Fruit fly (Drosophila melanogaster) whole organism, wandering third instar larva: Measurements from ENCODE around the gene DIP-beta.
A peak's percentile ranks its signal among the peaks of the same experiment; 100 is the strongest.

Experiments
- Abd-B ChIP-seq: fragments of >200 bp; optimal IDR thresholded peaks from 2 replicates; lab custom pipeline; 2017; ENCODE audit warnings: missing biosample characterization, missing genetic modification characterization
- CG9705 ChIP-seq: fragments of 200-800 bp; sonication (Bioruptor generic); optimal IDR thresholded peaks from 2 replicates; lab custom pipeline; 2018; ENCODE audit warnings: missing biosample characterization, mild to moderate bottlenecking, missing genetic modification characterization
- CrebA ChIP-seq: fragments of 200-800 bp; sonication (Bioruptor generic); optimal IDR thresholded peaks from 2 replicates; lab custom pipeline; 2016; ENCODE audit warnings: missing biosample characterization, mild to moderate bottlenecking, missing genetic modification characterization, borderline replicate concordance
- Dfd ChIP-seq: fragments of >200 bp; optimal IDR thresholded peaks from 2 replicates; lab custom pipeline; 2017; ENCODE audit warnings: missing biosample characterization, missing genetic modification characterization
- Dif ChIP-seq: fragments of 200-275, 200-300 bp; sonication (Bioruptor generic); optimal IDR thresholded peaks from 2 replicates; lab custom pipeline; 2018; ENCODE audit warnings: missing biosample characterization, missing genetic modification characterization; ENCODE audit not compliant: partially characterized antibody
- GATAd ChIP-seq: sonication (Bioruptor generic); optimal IDR thresholded peaks from 2 replicates; lab custom pipeline; 2016; ENCODE audit warnings: missing biosample characterization, missing genetic modification characterization
- HLH106 ChIP-seq: fragments of 200-800 bp; optimal IDR thresholded peaks from 3 replicates; lab custom pipeline; 2019; ENCODE audit warnings: missing biosample characterization, mild to moderate bottlenecking, missing genetic modification characterization, moderate library complexity
- Hnf4 ChIP-seq: fragments of 200-800 bp; sonication (Bioruptor generic); optimal IDR thresholded peaks from 2 replicates; lab custom pipeline; 2016; ENCODE audit warnings: missing biosample characterization, mild to moderate bottlenecking, missing genetic modification characterization
- Hr78 ChIP-seq: fragments of >200 bp; optimal IDR thresholded peaks from 2 replicates; lab custom pipeline; 2017; ENCODE audit warnings: missing biosample characterization, missing genetic modification characterization
- Hr83 ChIP-seq: fragments of 200-300 bp; sonication (Bioruptor generic); optimal IDR thresholded peaks from 2 replicates; lab custom pipeline; 2016; ENCODE audit warnings: missing biosample characterization, mild to moderate bottlenecking, missing genetic modification characterization, moderate library complexity; ENCODE audit not compliant: poor library complexity, severe bottlenecking
- Jra ChIP-seq: sonication (Bioruptor generic); optimal IDR thresholded peaks from 2 replicates; lab custom pipeline; 2016; ENCODE audit warnings: missing biosample characterization, missing genetic modification characterization
- Myc ChIP-seq: fragments of >200 bp; optimal IDR thresholded peaks from 2 replicates; lab custom pipeline; 2017
- N ChIP-seq: fragments of >200 bp; optimal IDR thresholded peaks from 2 replicates; lab custom pipeline; 2018; ENCODE audit warnings: missing biosample characterization, missing external identifiers, missing genetic modification characterization
- Sp1 ChIP-seq: fragments of 200-800 bp; sonication (Bioruptor generic); optimal IDR thresholded peaks from 3 replicates; lab custom pipeline; 2019; ENCODE audit warnings: missing biosample characterization, mild to moderate bottlenecking, missing genetic modification characterization, moderate library complexity
- Vsx2 ChIP-seq: fragments of 200-300, 225-300 bp; sonication (Bioruptor generic); optimal IDR thresholded peaks from 2 replicates; lab custom pipeline; 2018; ENCODE audit warnings: missing biosample characterization, missing genetic modification characterization; ENCODE audit not compliant: partially characterized antibody
- br ChIP-seq: fragments of 200-800 bp; sonication (Bioruptor generic); optimal IDR thresholded peaks from 2 replicates; lab custom pipeline; 2016; ENCODE audit warnings: missing biosample characterization, missing genetic modification characterization
- brk ChIP-seq: fragments of 200-800 bp; sonication (Bioruptor generic); optimal IDR thresholded peaks from 2 replicates; lab custom pipeline; 2016; ENCODE audit warnings: missing biosample characterization, mild to moderate bottlenecking, missing genetic modification characterization
- dmrt93B ChIP-seq: fragments of 200-800 bp; sonication (Bioruptor generic); optimal IDR thresholded peaks from 2 replicates; lab custom pipeline; 2018; ENCODE audit warnings: missing biosample characterization, mild to moderate bottlenecking, missing genetic modification characterization
- dsf ChIP-seq: sonication (Bioruptor generic); optimal IDR thresholded peaks from 2 replicates; lab custom pipeline; 2016; ENCODE audit warnings: missing biosample characterization, missing genetic modification characterization, borderline replicate concordance
- ey ChIP-seq: fragments of 200-800 bp; sonication (Bioruptor generic); optimal IDR thresholded peaks from 2 replicates; lab custom pipeline; 2016; ENCODE audit warnings: missing biosample characterization, missing genetic modification characterization
- fru ChIP-seq: fragments of 200-800 bp; sonication (Bioruptor generic); optimal IDR thresholded peaks from 3 replicates; lab custom pipeline; 2016; ENCODE audit warnings: missing biosample characterization, mild to moderate bottlenecking, missing genetic modification characterization
- h ChIP-seq: fragments of 200-800 bp; sonication (Bioruptor generic); optimal IDR thresholded peaks from 3 replicates; lab custom pipeline; 2016; ENCODE audit warnings: missing biosample characterization, mild to moderate bottlenecking, missing genetic modification characterization
- lola ChIP-seq: fragments of >200 bp; optimal IDR thresholded peaks from 2 replicates; lab custom pipeline; 2017; ENCODE audit warnings: missing biosample characterization, missing genetic modification characterization
- pan ChIP-seq: fragments of >200 bp; optimal IDR thresholded peaks from 2 replicates; lab custom pipeline; 2017
- psq ChIP-seq: fragments of 200-800 bp; sonication (Bioruptor generic); optimal IDR thresholded peaks from 3 replicates; lab custom pipeline; 2017; ENCODE audit warnings: missing biosample characterization, mild to moderate bottlenecking, missing genetic modification characterization, moderate library complexity
- rgr ChIP-seq: fragments of 200-800 bp; sonication (Bioruptor generic); optimal IDR thresholded peaks from 3 replicates; lab custom pipeline; 2016; ENCODE audit warnings: missing biosample characterization, mild to moderate bottlenecking, missing genetic modification characterization
- sage ChIP-seq: fragments of 200-800 bp; sonication (Bioruptor generic); optimal IDR thresholded peaks from 2 replicates; lab custom pipeline; 2016; ENCODE audit warnings: missing biosample characterization, mild to moderate bottlenecking, missing genetic modification characterization
- sv ChIP-seq: fragments of 200-800 bp; sonication (Bioruptor generic); optimal IDR thresholded peaks from 3 replicates; lab custom pipeline; 2016; ENCODE audit warnings: missing biosample characterization, missing genetic modification characterization
- tai ChIP-seq: sonication (Bioruptor generic); optimal IDR thresholded peaks from 2 replicates; lab custom pipeline; 2016; ENCODE audit warnings: missing biosample characterization, missing genetic modification characterization
- usp ChIP-seq: fragments of >200 bp; optimal IDR thresholded peaks from 2 replicates; lab custom pipeline; 2017; ENCODE audit warnings: missing biosample characterization, missing genetic modification characterization
- woc ChIP-seq: sonication (Bioruptor generic); optimal IDR thresholded peaks from 2 replicates; lab custom pipeline; 2016; ENCODE audit warnings: missing biosample characterization, mild to moderate bottlenecking, missing genetic modification characterization

Gene DIP-beta

DNA sequence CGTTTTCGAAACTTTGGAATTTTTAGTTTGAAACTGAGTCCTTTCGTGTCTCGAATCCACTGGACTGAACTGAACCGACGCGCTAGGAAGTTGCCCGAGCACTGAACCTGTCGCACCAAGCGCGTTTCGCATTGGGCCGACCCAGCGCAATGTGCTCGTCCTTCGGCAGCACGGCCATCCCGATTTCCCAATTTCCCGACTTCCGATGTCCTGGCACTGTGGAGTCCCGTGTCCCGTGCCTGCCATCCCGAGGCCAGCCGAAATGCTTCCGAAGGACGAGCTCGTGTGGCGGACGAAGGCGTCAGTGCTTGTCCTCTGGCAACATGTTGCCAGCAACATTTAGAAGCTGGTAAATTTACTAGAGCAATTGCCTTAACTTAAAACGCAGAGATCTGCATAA, at the start of gene DIP-beta:
DIP-beta (minus strand) TSS at position 107 of the 400 bp plus-strand sequence.
- TF ChIP-seq h (no peak), GATAd (GFP tag; lab: Kevin White, UChicago) (no peak), br (GFP tag; lab: Kevin White, UChicago) (no peak)

DNA sequence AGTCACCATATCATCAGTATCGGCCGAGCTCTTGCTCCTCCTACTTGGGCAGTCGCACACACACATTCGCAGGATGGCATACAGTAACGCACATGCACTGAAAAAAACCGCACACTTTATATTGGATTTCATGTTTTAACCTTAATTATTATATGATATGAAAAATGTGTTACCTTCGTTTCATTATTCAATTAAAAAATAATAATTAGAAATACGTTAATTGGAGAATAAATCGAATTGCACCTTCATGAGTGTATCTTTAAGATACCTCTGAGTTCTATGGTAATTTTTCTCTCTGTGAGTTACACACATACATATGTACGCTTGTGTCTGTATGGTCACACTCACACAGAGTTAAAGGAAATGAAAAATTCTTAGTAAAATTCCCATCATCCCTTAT, 39.5 kb upstream of the DIP-beta start:
- no peak for TF ChIP-seq pan (lab: Kevin White, UChicago)
- TF ChIP-seq brk = no peak
- TF ChIP-seq sage (GFP tag; lab: Kevin White, UChicago) = no peak
- no peak for TF ChIP-seq Hr78
- TF ChIP-seq usp (GFP tag; lab: Kevin White, UChicago) = no peak
- no peak for TF ChIP-seq Hr83 (GFP tag; lab: Kevin White, UChicago)
- no peak for TF ChIP-seq fru (GFP tag; lab: Kevin White, UChicago)
- no peak for TF ChIP-seq dmrt93B (GFP tag; lab: Kevin White, UChicago)

DNA sequence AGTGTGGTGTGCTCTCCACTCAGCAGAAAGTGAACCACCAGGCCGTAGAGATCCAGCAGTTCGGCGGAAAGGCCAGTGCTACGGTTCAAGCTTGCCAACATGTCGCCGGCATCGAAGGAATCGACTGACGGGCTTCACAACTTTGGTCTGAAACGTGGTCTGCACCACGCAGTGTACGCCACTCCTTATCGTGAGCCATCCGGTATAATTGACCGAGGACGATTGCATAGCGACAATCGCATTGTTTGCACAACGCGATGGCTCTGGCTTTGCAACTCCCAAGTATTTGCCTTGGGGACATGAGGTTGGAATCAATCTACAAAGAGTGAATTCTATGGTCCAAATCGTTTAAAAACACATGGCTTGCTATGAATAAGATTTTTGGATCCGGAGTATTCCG, 21.3 kb upstream of the DIP-beta start, which contains the start of gene Ir20a:
Ir20a (minus strand) TSS at position 101 of the 400 bp plus-strand sequence.
- TF ChIP-seq Hr78 (no peak), CG9705 (GFP tag; lab: Kevin White, UChicago) (no peak)
- TF ChIP-seq, all 38 proteins: peak for 0

DNA sequence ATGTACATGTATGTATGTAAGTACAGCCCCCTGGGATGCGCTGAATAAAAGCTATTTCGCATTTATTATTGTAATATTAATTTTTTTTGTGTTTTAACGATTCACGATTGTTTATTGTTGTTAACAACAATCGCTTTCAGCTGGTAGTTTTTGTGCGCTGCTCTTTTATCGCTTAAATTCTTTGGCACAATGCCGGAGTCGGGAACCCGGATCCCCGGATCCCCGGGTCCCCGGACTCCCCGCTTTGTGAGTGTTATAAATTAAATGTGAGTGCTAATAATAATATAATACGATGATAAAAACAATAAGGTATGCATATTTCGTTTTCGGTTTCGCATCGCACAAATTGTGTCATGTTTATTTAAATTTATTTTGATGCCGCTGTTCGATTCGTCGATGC, 16.9 kb downstream of the DIP-beta start:
- TF ChIP-seq psq (no peak), Myc (lab: Kevin White, UChicago) (no peak), Dif (no peak), Dfd (GFP tag; lab: Kevin White, UChicago) (peak; percentile 96)

DNA sequence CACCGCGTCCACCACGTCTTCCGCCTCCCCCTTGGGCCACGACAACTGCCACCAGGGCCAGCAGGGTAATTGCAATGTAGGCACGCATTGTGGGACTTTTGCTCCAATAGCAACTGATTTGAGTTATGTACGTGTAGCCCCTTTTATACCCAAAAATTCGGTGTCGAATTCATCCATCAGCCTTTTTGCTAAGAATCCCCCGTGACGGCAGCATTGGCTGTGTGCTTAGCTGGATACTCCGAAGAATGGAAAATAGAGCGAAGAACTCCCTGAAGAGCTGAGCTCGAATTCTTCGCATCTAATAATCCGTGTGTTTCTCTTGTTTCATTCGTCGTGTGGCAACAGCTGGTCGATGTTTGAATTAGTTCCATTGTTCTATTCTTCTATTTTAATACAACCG, 28.4 kb downstream of the DIP-beta start, which contains the start of gene CG10918:
CG10918 (minus strand) TSS at position 101 of the 400 bp plus-strand sequence.
- TF ChIP-seq sv (GFP tag; lab: Kevin White, UChicago) (no peak), dsf (GFP tag; lab: Kevin White, UChicago) (no peak), N (GFP tag; lab: Kevin White, UChicago) (no peak), usp (GFP tag; lab: Kevin White, UChicago) (no peak), pan (lab: Kevin White, UChicago) (no peak), dmrt93B (GFP tag; lab: Kevin White, UChicago) (no peak)
- TF ChIP-seq, all 38 proteins: peak for 0

DNA sequence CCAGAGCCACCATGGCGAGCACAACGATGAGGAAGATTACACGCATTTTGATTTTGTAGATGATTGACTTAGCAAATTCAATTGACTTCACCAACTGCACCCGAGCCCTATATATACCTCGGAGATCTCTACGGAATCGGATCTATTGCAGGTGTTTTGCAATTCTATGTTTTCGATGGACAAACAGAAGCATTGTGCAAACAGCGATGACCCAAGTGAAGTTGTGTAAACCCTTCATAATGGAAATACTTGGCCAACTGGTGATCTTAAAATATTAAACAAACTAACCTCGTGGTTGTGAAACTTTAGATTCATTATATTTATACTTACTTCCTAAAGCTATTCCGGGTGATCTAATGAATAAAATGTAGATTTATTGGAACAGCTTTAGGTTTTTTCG, 54.9 kb downstream of the DIP-beta start, which contains the start of gene whe:
whe (minus strand) TSS at position 101 of the 400 bp plus-strand sequence.
- TF ChIP-seq pan (lab: Kevin White, UChicago) (no peak), Dfd (GFP tag; lab: Kevin White, UChicago) (no peak), CrebA (no peak), Jra (GFP tag; lab: Kevin White, UChicago) (no peak), woc (GFP tag; lab: Kevin White, UChicago) (no peak), rgr (GFP tag; lab: Kevin White, UChicago) (no peak), Abd-B (GFP tag; lab: Kevin White, UChicago) (no peak), Vsx2 (GFP tag; lab: Kevin White, UChicago) (no peak), Hnf4 (GFP tag; lab: Kevin White, UChicago) (no peak), brk (no peak), Dif (no peak), tai (GFP tag; lab: Kevin White, UChicago) (no peak), Sp1 (GFP tag; lab: Kevin White, UChicago) (no peak), ey (GFP tag; lab: Kevin White, UChicago) (no peak), CG9705 (GFP tag; lab: Kevin White, UChicago) (no peak), HLH106 (no peak), lola (GFP tag; lab: Kevin White, UChicago) (no peak), dsf (GFP tag; lab: Kevin White, UChicago) (no peak), sv (GFP tag; lab: Kevin White, UChicago) (no peak)
